Fruit fly (Drosophila melanogaster): ENCODE data around the gene CG42296.

- TF ChIP-seq Sox15 (GFP tag; optimal IDR thresholded peaks at IDR 0.05) (no peak), CG6792 (GFP tag; optimal IDR thresholded peaks at IDR 0.05) (no peak), CG11762 (GFP tag; optimal IDR thresholded peaks at IDR 0.05; ENCODE audit: insufficient read depth) (no peak), CG11294 (GFP tag; IDR thresholded peaks at IDR 0.05) (no peak)
Measured at dm6 chr2L:2038253-2038955, 2.6 kb upstream of the CG42296 start.

All from whole organism, prepupa.